Worm (Caenorhabditis elegans): ENCODE measurements around the gene glb-16.

DNA sequence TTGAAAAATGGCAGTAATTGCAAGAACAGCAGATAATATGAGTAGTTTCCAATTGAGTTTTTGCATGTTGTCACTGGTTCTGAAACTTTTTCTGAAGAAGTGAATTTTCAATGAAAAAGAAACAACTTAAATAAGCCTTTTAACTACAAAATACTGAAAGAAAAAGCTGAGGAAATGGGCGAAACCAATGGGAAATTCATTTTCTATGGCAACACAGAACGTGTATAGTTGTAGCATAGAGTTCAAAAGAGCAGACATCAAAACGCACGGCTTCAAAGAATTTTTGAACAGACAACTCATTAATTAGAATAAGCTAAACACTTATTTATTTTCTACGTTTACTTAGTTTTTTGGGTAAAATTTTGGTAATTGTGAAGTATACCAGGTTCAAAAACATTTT, 46.9 kb downstream of the glb-16 start, which contains the start of gene F48E3.2:
- TF ChIP-seq ama-1 (optimal IDR thresholded peaks at IDR 0.05): no peak
- TF ChIP-seq hmbx-1 (tag; optimal IDR thresholded peaks at IDR 0.05): no peak
- TF ChIP-seq ets-7 (tag; optimal IDR thresholded peaks at IDR 0.05): no peak
- no peak for TF ChIP-seq aly-1 (tag; optimal IDR thresholded peaks at IDR 0.05)
- TF ChIP-seq sea-1 (GFP tag; conservative IDR thresholded peaks at IDR 0.05): no peak
- no peak for TF ChIP-seq scrt-1 (GFP tag; IDR thresholded peaks at IDR 0.05)
- no peak for TF ChIP-seq pes-1 (GFP tag; IDR thresholded peaks at IDR 0.05)
- TF ChIP-seq ceh-36 (tag; optimal IDR thresholded peaks at IDR 0.05): no peak
- no peak for TF ChIP-seq F13C5.2 (tag; optimal IDR thresholded peaks at IDR 0.05)
- TF ChIP-seq hnd-1 (tag; optimal IDR thresholded peaks at IDR 0.05): no peak
- no peak for TF ChIP-seq hmg-4 (GFP tag; optimal IDR thresholded peaks at IDR 0.05)
- TF ChIP-seq ceh-13 (GFP tag; optimal IDR thresholded peaks at IDR 0.05): no peak
- TF ChIP-seq tbx-11 (GFP tag; IDR thresholded peaks at IDR 0.05): no peak

Measured in whole organism, early embryonic.